Fruit fly (Drosophila melanogaster): ENCODE results near the gene Gbeta5.
A peak's percentile ranks its signal among the peaks of the same experiment; 100 is the strongest.

Gbeta5 gene

dm6 chrX:8196598-8197228, 44.6 kb upstream of the Gbeta5 start (continued):
- TF ChIP-seq caup (GFP tag; optimal IDR thresholded peaks at IDR 0.05; ENCODE audit: severe bottlenecking) (no peak), slbo (GFP tag; IDR thresholded peaks at IDR 0.05) (peak; percentile 57), exex (tag; optimal IDR thresholded peaks at IDR 0.05) (no peak), CG8281 (tag; optimal IDR thresholded peaks at IDR 0.05) (no peak), run (tag; optimal IDR thresholded peaks at IDR 0.05) (no peak), lilli (GFP tag; optimal IDR thresholded peaks at IDR 0.05) (no peak), gce (GFP tag; IDR thresholded peaks at IDR 0.05) (no peak), CG15269 (tag; optimal IDR thresholded peaks at IDR 0.05) (peak; percentile 52), CG6813 (GFP tag; optimal IDR thresholded peaks at IDR 0.05) (no peak), CG7963 (GFP tag; IDR thresholded peaks at IDR 0.05; ENCODE audit: partially characterized antibody) (no peak), tgo (GFP tag; IDR thresholded peaks at IDR 0.05) (peak; percentile 52; the same call in 2 of the 3 replicates), Drgx (GFP tag; IDR thresholded peaks at IDR 0.05) (peak; percentile 79), lmd (GFP tag; IDR thresholded peaks at IDR 0.05) (peak; percentile 57), Abd-B (GFP tag; optimal IDR thresholded peaks at IDR 0.05) (peak; percentile 17), CG7556 (GFP tag; optimal IDR thresholded peaks at IDR 0.05) (no peak), CG5180 (GFP tag; optimal IDR thresholded peaks at IDR 0.05) (peak; percentile 5), CG18262 (tag; optimal IDR thresholded peaks at IDR 0.05) (peak; percentile 25), sens (GFP tag) (peak; percentile 87), CkIIα-i1 (GFP tag; IDR thresholded peaks at IDR 0.05) (no peak), CG31224 (GFP tag; IDR thresholded peaks at IDR 0.05) (no peak), CG6791 (GFP tag; IDR thresholded peaks at IDR 0.05; ENCODE audit: partially characterized antibody) (no peak), tup (GFP tag; optimal IDR thresholded peaks at IDR 0.05) (no peak), CG8359 (GFP tag; optimal IDR thresholded peaks at IDR 0.05; ENCODE audit: borderline replicate concordance) (no peak), ewg (GFP tag; optimal IDR thresholded peaks at IDR 0.05) (peak; percentile 23), Chrac-16 (GFP tag; optimal IDR thresholded peaks at IDR 0.05) (no peak), bbx (GFP tag; IDR thresholded peaks at IDR 0.05; ENCODE audit: partially characterized antibody) (no peak), ase (GFP tag; IDR thresholded peaks at IDR 0.05) (peak; percentile 64; the same call in 1 of the 3 replicates), CG30431 (GFP tag; optimal IDR thresholded peaks at IDR 0.05) (peak; percentile 31), Ets97D (GFP tag; optimal IDR thresholded peaks at IDR 0.05) (no peak), NFAT (GFP tag; IDR thresholded peaks at IDR 0.05) (no peak), bowl (GFP tag; IDR thresholded peaks at IDR 0.05) (no peak), dimm (GFP tag; IDR thresholded peaks at IDR 0.05) (no peak), zf30C (GFP tag; optimal IDR thresholded peaks at IDR 0.05) (no peak), klu (GFP tag; IDR thresholded peaks at IDR 0.05) (no peak), CG7271 (tag; optimal IDR thresholded peaks at IDR 0.05) (no peak), wdn (GFP tag; IDR thresholded peaks at IDR 0.05) (no peak), grau (tag; optimal IDR thresholded peaks at IDR 0.05) (peak; percentile 17), CG4617 (GFP tag; optimal IDR thresholded peaks at IDR 0.05; ENCODE audit: borderline replicate concordance) (no peak), CG9609 (GFP tag; optimal IDR thresholded peaks at IDR 0.05) (no peak), CG6254 (GFP tag; optimal IDR thresholded peaks at IDR 0.05) (peak; percentile 51), CG34224 (GFP tag; IDR thresholded peaks at IDR 0.05; ENCODE audit: partially characterized antibody) (no peak), chm (GFP tag; IDR thresholded peaks at IDR 0.05) (peak; percentile 79; the same call in 1 of the 2 replicates), YL-1 (GFP tag; optimal IDR thresholded peaks at IDR 0.05) (no peak), CG13894 (tag; optimal IDR thresholded peaks at IDR 0.05) (no peak), bigmax (GFP tag; optimal IDR thresholded peaks at IDR 0.05) (no peak), ara (GFP tag; IDR thresholded peaks at IDR 0.05) (peak; percentile 40; the same call in 1 of the 2 replicates), seq (GFP tag; IDR thresholded peaks at IDR 0.05) (peak; percentile 38; the same call in 1 of the 2 replicates), Med (GFP tag) (peak; percentile 81), Dref (GFP tag; IDR thresholded peaks at IDR 0.05) (no peak), CG17568 (GFP tag; optimal IDR thresholded peaks at IDR 0.05) (no peak)

All from whole organism, embryonic.